Worm (Caenorhabditis elegans): Measurements from ENCODE around the gene T14G12.6.

The T14G12.6 gene

ce11 chrX:3798288-3798687 lies 39.0 kb upstream of the T14G12.6 start:
- TF ChIP-seq zag-1 (tag; optimal IDR thresholded peaks at IDR 0.05) (no peak), ztf-4 (tag; optimal IDR thresholded peaks at IDR 0.05) (no peak), nhr-6 (tag; optimal IDR thresholded peaks at IDR 0.05) (no peak), unc-62 (GFP tag; optimal IDR thresholded peaks at IDR 0.05) (no peak), Y55F3AM.14 (GFP tag; optimal IDR thresholded peaks at IDR 0.05) (no peak), ztf-11 (tag; optimal IDR thresholded peaks at IDR 0.05) (no peak), mbf-1 (tag; optimal IDR thresholded peaks at IDR 0.05) (no peak), gmeb-1 (tag; optimal IDR thresholded peaks at IDR 0.05) (no peak)

ce11 chrX:3797882-3798281 lies 38.6 kb upstream of the T14G12.6 start, which contains the start of gene abu-10:
Gene abu-10, plus strand, starts transcription at chrX:3798182.
- TF ChIP-seq nhr-129 (tag; optimal IDR thresholded peaks at IDR 0.05) (no peak), mbf-1 (tag; optimal IDR thresholded peaks at IDR 0.05) (no peak), elt-1 (tag; optimal IDR thresholded peaks at IDR 0.05) (no peak), R02D3.7 (tag; optimal IDR thresholded peaks at IDR 0.05) (no peak), ztf-4 (tag; optimal IDR thresholded peaks at IDR 0.05) (no peak), F13H6.1 (tag; optimal IDR thresholded peaks at IDR 0.05) (no peak), sem-4 (tag; optimal IDR thresholded peaks at IDR 0.05) (no peak), mdl-1 (tag; optimal IDR thresholded peaks at IDR 0.05) (no peak), lsy-2 (tag; optimal IDR thresholded peaks at IDR 0.05) (no peak), lin-11 (tag; optimal IDR thresholded peaks at IDR 0.05) (no peak), nhr-11 (tag; optimal IDR thresholded peaks at IDR 0.05) (no peak), nhr-77 (tag; optimal IDR thresholded peaks at IDR 0.05) (no peak), aly-2 (tag; optimal IDR thresholded peaks at IDR 0.05) (no peak), ztf-1 (GFP tag; conservative IDR thresholded peaks at IDR 0.05) (no peak), unc-39 (tag; optimal IDR thresholded peaks at IDR 0.05) (no peak)

- TF ChIP-seq elt-3 (tag; optimal IDR thresholded peaks at IDR 0.05) (no peak), ZK546.5 (tag; optimal IDR thresholded peaks at IDR 0.05) (no peak), ztf-11 (tag; optimal IDR thresholded peaks at IDR 0.05) (no peak)
Observed at ce11 chrX:3795642-3796041, 36.4 kb upstream of the T14G12.6 start, which contains the start of gene F35A5.5. Gene F35A5.5, minus strand, starts transcription at chrX:3795742.

ce11 chrX:3794161-3794560 lies 34.9 kb upstream of the T14G12.6 start:
- no peak for TF ChIP-seq F13H6.1 (tag; optimal IDR thresholded peaks at IDR 0.05)
- no peak for TF ChIP-seq zag-1 (tag; optimal IDR thresholded peaks at IDR 0.05)
- no peak for TF ChIP-seq ztf-11 (tag; optimal IDR thresholded peaks at IDR 0.05)
- no peak for TF ChIP-seq nhr-77 (tag; optimal IDR thresholded peaks at IDR 0.05)
- no peak for TF ChIP-seq elt-3 (tag; optimal IDR thresholded peaks at IDR 0.05)
- TF ChIP-seq skn-1 (tag; optimal IDR thresholded peaks at IDR 0.05), result no peak
- no peak for TF ChIP-seq dmd-4 (tag; optimal IDR thresholded peaks at IDR 0.05)
- no peak for TF ChIP-seq nhr-10 (tag; optimal IDR thresholded peaks at IDR 0.05)
- no peak for TF ChIP-seq Y55F3AM.14 (GFP tag; optimal IDR thresholded peaks at IDR 0.05)
- no peak for TF ChIP-seq nhr-23 (tag; optimal IDR thresholded peaks at IDR 0.05)
- TF ChIP-seq nhr-237 (tag; optimal IDR thresholded peaks at IDR 0.05), result no peak
- no peak for TF ChIP-seq nhr-12 (tag; optimal IDR thresholded peaks at IDR 0.05)
- TF ChIP-seq aly-2 (tag; optimal IDR thresholded peaks at IDR 0.05), result no peak
- no peak for TF ChIP-seq egl-27 (tag; optimal IDR thresholded peaks at IDR 0.05)
- TF ChIP-seq gmeb-1 (tag; optimal IDR thresholded peaks at IDR 0.05), result no peak
- TF ChIP-seq mab-5 (tag; optimal IDR thresholded peaks at IDR 0.05), result no peak
- no peak for TF ChIP-seq R02D3.7 (tag; optimal IDR thresholded peaks at IDR 0.05)
- no peak for TF ChIP-seq sma-9 (GFP tag; optimal IDR thresholded peaks at IDR 0.05)
- TF ChIP-seq sma-9 (tag; optimal IDR thresholded peaks at IDR 0.05), result no peak

- TF ChIP-seq fos-1 (tag; optimal IDR thresholded peaks at IDR 0.05) (peak; percentile 14), sma-3 (GFP tag; optimal IDR thresholded peaks at IDR 0.05) (peak; percentile 37), nhr-12 (tag; optimal IDR thresholded peaks at IDR 0.05) (no peak)
Observed at ce11 chrX:3793389-3793788, 34.1 kb upstream of the T14G12.6 start.

ce11 chrX:3792715-3793114 lies 33.5 kb upstream of the T14G12.6 start, which contains the start of gene idpp-5:
Gene idpp-5, minus strand, starts transcription at chrX:3792815.
- TF ChIP-seq snpc-4 (tag; optimal IDR thresholded peaks at IDR 0.05) (no peak), lin-11 (tag; optimal IDR thresholded peaks at IDR 0.05) (no peak), mbf-1 (tag; optimal IDR thresholded peaks at IDR 0.05) (no peak), elt-3 (tag; optimal IDR thresholded peaks at IDR 0.05) (no peak), unc-55 (GFP tag; optimal IDR thresholded peaks at IDR 0.05) (no peak), lsy-2 (tag; optimal IDR thresholded peaks at IDR 0.05) (no peak), sem-4 (tag; optimal IDR thresholded peaks at IDR 0.05) (no peak), mab-5 (tag; optimal IDR thresholded peaks at IDR 0.05) (no peak), nhr-21 (tag; optimal IDR thresholded peaks at IDR 0.05) (no peak), F13H6.1 (tag; optimal IDR thresholded peaks at IDR 0.05) (no peak)
